Worm (Caenorhabditis elegans): ENCODE measurements around the gene F32D8.2.
A peak's percentile ranks its signal among the peaks of the same experiment; 100 is the strongest.

The F32D8.2 gene

ce11 chrV:10894601-10895000 lies 11.0 kb downstream of the F32D8.2 start, which contains the start of the genes F32D8.14 and F32D8.5 (continued):
- TF ChIP-seq dox-1 (GFP tag; IDR thresholded peaks at IDR 0.05), result peak; percentile 81
- TF ChIP-seq madf-3 (GFP tag; IDR thresholded peaks at IDR 0.05), result 0 out of 2 replicates have a peak, but pooled peaks have one; percentile 38
- peak; percentile 77 to 93 for TF ChIP-seq let-607 (tag; optimal IDR thresholded peaks at IDR 0.05)
- TF ChIP-seq nfyb-1 (GFP tag; IDR thresholded peaks at IDR 0.05), result 0 out of 2 replicates have a peak, but pooled peaks have one; percentile 36
- TF ChIP-seq aptf-2 (GFP tag; conservative IDR thresholded peaks at IDR 0.05), result 0 out of 2 replicates have a peak, but pooled peaks have one; percentile 9
- peak; percentile 69 for TF ChIP-seq lin-54 (GFP tag; optimal IDR thresholded peaks at IDR 0.05)
- TF ChIP-seq tbp1 (GFP tag; optimal IDR thresholded peaks at IDR 0.05), result peak; percentile 43
- TF ChIP-seq K11D2.4 (GFP tag; IDR thresholded peaks at IDR 0.05), result 0 out of 2 replicates have a peak, but pooled peaks have one; percentile 45
- peak; percentile 53 for TF ChIP-seq lin-40 (tag; optimal IDR thresholded peaks at IDR 0.05)
- peak in 1 of 3 experiments; percentile 76 for TF ChIP-seq lin-35 (GFP tag; optimal IDR thresholded peaks at IDR 0.05)
- TF ChIP-seq Y56A3A.18 (GFP tag; IDR thresholded peaks at IDR 0.05), result 0 out of 2 replicates have a peak, but pooled peaks have one; percentile 38
- peak; percentile 35 for TF ChIP-seq madf-10 (tag; optimal IDR thresholded peaks at IDR 0.05)
- TF ChIP-seq mel-28 (tag; optimal IDR thresholded peaks at IDR 0.05; ENCODE audit: borderline replicate concordance), result no peak

ce11 chrV:10896295-10896694 lies 12.7 kb downstream of the F32D8.2 start, which contains the start of gene F32D8.13:
TSS of gene F32D8.13 (minus strand) at chrV:10896543.
- TF ChIP-seq Y56A3A.18 (GFP tag; IDR thresholded peaks at IDR 0.05) (0 out of 2 replicates have a peak, but pooled peaks have one; percentile 33), K11D2.4 (GFP tag; IDR thresholded peaks at IDR 0.05) (no peak), xnd-1 (tag; optimal IDR thresholded peaks at IDR 0.05) (no peak), madf-3 (GFP tag; IDR thresholded peaks at IDR 0.05) (0 out of 2 replicates have a peak, but pooled peaks have one; percentile 3), sdz-38 (tag; optimal IDR thresholded peaks at IDR 0.05) (no peak), B0336.3 (GFP tag; IDR thresholded peaks at IDR 0.05) (0 out of 2 replicates have a peak, but pooled peaks have one; percentile 26), ama-1 (optimal IDR thresholded peaks at IDR 0.05) (peak; percentile 58), ama-1 (GFP tag; optimal IDR thresholded peaks at IDR 0.05) (no peak), atf-7 (tag; optimal IDR thresholded peaks at IDR 0.05) (peak; percentile 7), let-607 (tag; optimal IDR thresholded peaks at IDR 0.05) (peak in 1 of 2 experiments; percentile 40), snpc-1.3 (tag; optimal IDR thresholded peaks at IDR 0.05; ENCODE audit: insufficient read depth) (no peak), ztf-28 (GFP tag; IDR thresholded peaks at IDR 0.05) (no peak), attf-6 (GFP tag; IDR thresholded peaks at IDR 0.05) (0 out of 2 replicates have a peak, but pooled peaks have one; percentile 41)

ce11 chrV:10896706-10897105 lies 13.1 kb downstream of the F32D8.2 start:
- TF ChIP-seq attf-6 (GFP tag; IDR thresholded peaks at IDR 0.05) (no peak), nhr-179 (tag; optimal IDR thresholded peaks at IDR 0.05) (no peak), Y56A3A.18 (GFP tag; IDR thresholded peaks at IDR 0.05) (0 out of 2 replicates have a peak, but pooled peaks have one; percentile 10), ceh-58 (GFP tag; IDR thresholded peaks at IDR 0.05) (0 out of 2 replicates have a peak, but pooled peaks have one; percentile 5)

ce11 chrV:10897106-10897171 lies 13.4 kb downstream of the F32D8.2 start, which contains the start of gene sec-61.G:
TSS of gene sec-61.G (minus strand) at chrV:10897143.
- TF ChIP-seq F57A8.1 (GFP tag; optimal IDR thresholded peaks at IDR 0.05) (no peak), bed-1 (GFP tag; IDR thresholded peaks at IDR 0.05) (no peak), unc-130 (GFP tag; optimal IDR thresholded peaks at IDR 0.05) (no peak), ceh-58 (GFP tag; IDR thresholded peaks at IDR 0.05) (no peak), cebp-1 (GFP tag; IDR thresholded peaks at IDR 0.05) (no peak), cebp-1 (tag; optimal IDR thresholded peaks at IDR 0.05) (no peak), chd-7 (tag; optimal IDR thresholded peaks at IDR 0.05) (no peak)

ce11 chrV:10897172-10897571 lies 13.6 kb downstream of the F32D8.2 start:
- TF ChIP-seq lsy-27 (tag; optimal IDR thresholded peaks at IDR 0.05; ENCODE audit: borderline replicate concordance, insufficient read depth), result no peak
- TF ChIP-seq nhr-27 (tag; optimal IDR thresholded peaks at IDR 0.05), result peak; percentile 70
- peak; percentile 87 for TF ChIP-seq lsl-1 (GFP tag; optimal IDR thresholded peaks at IDR 0.05)
- TF ChIP-seq attf-6 (GFP tag; IDR thresholded peaks at IDR 0.05), result peak; percentile 89
- TF ChIP-seq snpc-4 (GFP tag; optimal IDR thresholded peaks at IDR 0.05), result peak; percentile 81
- peak; percentile 90 to 93 (median 91) for TF ChIP-seq snpc-4 (tag; optimal IDR thresholded peaks at IDR 0.05)
- TF ChIP-seq ceh-58 (GFP tag; IDR thresholded peaks at IDR 0.05), result 0 out of 2 replicates have a peak, but pooled peaks have one; percentile 33
- peak; percentile 80 for TF ChIP-seq snpc-1.3 (tag; optimal IDR thresholded peaks at IDR 0.05; ENCODE audit: insufficient read depth)
- peak; percentile 98 for TF ChIP-seq pbrm-1 (GFP tag; IDR thresholded peaks at IDR 0.05)
- TF ChIP-seq F33H1.4 (GFP tag; IDR thresholded peaks at IDR 0.05), result peak; percentile 88
- TF ChIP-seq die-1 (tag; optimal IDR thresholded peaks at IDR 0.05), result peak; percentile 40
- peak; percentile 96 for TF ChIP-seq rcor-1 (GFP tag; IDR thresholded peaks at IDR 0.05)
- peak; percentile 85 for TF ChIP-seq ztf-18 (tag; optimal IDR thresholded peaks at IDR 0.05)
- peak; percentile 86 for TF ChIP-seq B0035.1 (tag; optimal IDR thresholded peaks at IDR 0.05)
- TF ChIP-seq hsf-1 (GFP tag; IDR thresholded peaks at IDR 0.05), result peak; percentile 90

Measured in whole organism, young adult.